Worm (Caenorhabditis elegans) whole organism, L2 larva: Measurements from ENCODE around the gene T04A6.2.

Experiments used
- aly-2 ChIP-seq: fragments of 150-350 bp; optimal IDR thresholded peaks from 2 replicates; lab custom pipeline; 2014; ENCODE audit warnings: missing biosample characterization, missing genetic modification characterization
- ama-1 ChIP-seq: fragments of 150-350 bp; optimal IDR thresholded peaks from 2 replicates; lab custom pipeline; 2018; ENCODE audit warnings: inconsistent platforms
- sem-4 ChIP-seq: fragments of 150-350 bp; optimal IDR thresholded peaks from 2 replicates; lab custom pipeline; 2014; ENCODE audit warnings: missing biosample characterization, missing genetic modification reagents, missing genetic modification characterization
- unc-39 ChIP-seq: fragments of 150-350 bp; optimal IDR thresholded peaks from 2 replicates; lab custom pipeline; 2014; ENCODE audit warnings: missing biosample characterization, missing genetic modification characterization

ce11 chrIII:7579324-7579723 is 35.3 kb upstream of the T04A6.2 start, which contains the start of gene mfsd-6:
- no peak for TF ChIP-seq sem-4 (tag; lab: Kevin White, UChicago)
- TF ChIP-seq unc-39 (tag; lab: Kevin White, UChicago), result no peak
- TF ChIP-seq ama-1 (lab: Kevin White, UChicago), result no peak
- TF ChIP-seq aly-2 (tag; lab: Kevin White, UChicago), result no peak
